Worm (Caenorhabditis elegans): ENCODE data around the gene F21A3.2.

Gene F21A3.2

ce11 chrV:15562541-15562940 lies 28.8 kb upstream of the F21A3.2 start:
- TF ChIP-seq hlh-1 (tag; optimal IDR thresholded peaks at IDR 0.05) = no peak
- no peak for TF ChIP-seq sem-2 (GFP tag; optimal IDR thresholded peaks at IDR 0.05)
- TF ChIP-seq elt-3 (tag; optimal IDR thresholded peaks at IDR 0.05) = no peak
- no peak for TF ChIP-seq cnd-1 (tag; optimal IDR thresholded peaks at IDR 0.05)

- TF ChIP-seq lin-32 (GFP tag; optimal IDR thresholded peaks at IDR 0.05) = no peak
- no peak for TF ChIP-seq nhr-2 (tag; optimal IDR thresholded peaks at IDR 0.05)
- no peak for TF ChIP-seq lin-13 (tag; optimal IDR thresholded peaks at IDR 0.05)
- TF ChIP-seq unc-39 (tag; optimal IDR thresholded peaks at IDR 0.05) = no peak
- TF ChIP-seq nhr-237 (tag; optimal IDR thresholded peaks at IDR 0.05) = no peak
- no peak for TF ChIP-seq sem-2 (GFP tag; optimal IDR thresholded peaks at IDR 0.05)
- TF ChIP-seq ceh-43 (GFP tag; optimal IDR thresholded peaks at IDR 0.05) = no peak
- no peak for TF ChIP-seq pha-4 (tag; optimal IDR thresholded peaks at IDR 0.05)
- no peak for TF ChIP-seq mep-1 (tag; optimal IDR thresholded peaks at IDR 0.05)
These were observed 26.0 kb upstream of the F21A3.2 start for ce11 chrV:15559729-15560128.

- TF ChIP-seq ces-1 (GFP tag; optimal IDR thresholded peaks at IDR 0.05) (no peak), elt-3 (tag; optimal IDR thresholded peaks at IDR 0.05) (no peak), M03D4.4 (tag; optimal IDR thresholded peaks at IDR 0.05) (no peak), bed-3 (GFP tag; optimal IDR thresholded peaks at IDR 0.05) (no peak), ham-2 (GFP tag; optimal IDR thresholded peaks at IDR 0.05) (no peak), elt-1 (tag; optimal IDR thresholded peaks at IDR 0.05; ENCODE audit: borderline replicate concordance, insufficient read depth) (no peak), nhr-28 (tag; optimal IDR thresholded peaks at IDR 0.05) (no peak), unc-39 (tag; optimal IDR thresholded peaks at IDR 0.05) (no peak), tbx-8 (GFP tag; optimal IDR thresholded peaks at IDR 0.05) (no peak), snpc-4 (tag; optimal IDR thresholded peaks at IDR 0.05) (no peak), nhr-2 (tag; optimal IDR thresholded peaks at IDR 0.05) (no peak), mls-2 (tag; optimal IDR thresholded peaks at IDR 0.05) (no peak), sem-2 (GFP tag; optimal IDR thresholded peaks at IDR 0.05) (no peak), cnd-1 (tag; optimal IDR thresholded peaks at IDR 0.05) (no peak), blmp-1 (tag; optimal IDR thresholded peaks at IDR 0.05) (no peak)
These were observed 25.3 kb upstream of the F21A3.2 start, which contains the start of gene acr-18 for ce11 chrV:15559047-15559446. TSS of gene acr-18 (minus strand) at chrV:15559147.

ce11 chrV:15553869-15554268 lies 20.1 kb upstream of the F21A3.2 start:
- TF ChIP-seq nhr-76 (tag; optimal IDR thresholded peaks at IDR 0.05) (no peak), lin-13 (tag; optimal IDR thresholded peaks at IDR 0.05) (no peak), elt-3 (tag; optimal IDR thresholded peaks at IDR 0.05) (no peak), zip-8 (tag; optimal IDR thresholded peaks at IDR 0.05) (no peak), sptf-1 (tag; optimal IDR thresholded peaks at IDR 0.05) (peak; percentile 69), ceh-43 (GFP tag; optimal IDR thresholded peaks at IDR 0.05) (no peak), bed-3 (GFP tag; optimal IDR thresholded peaks at IDR 0.05) (peak; percentile 41), elt-1 (tag; optimal IDR thresholded peaks at IDR 0.05; ENCODE audit: borderline replicate concordance, insufficient read depth) (no peak), unc-120 (tag; optimal IDR thresholded peaks at IDR 0.05; ENCODE audit: poor library complexity, severe bottlenecking) (no peak), ceh-83 (GFP tag; optimal IDR thresholded peaks at IDR 0.05) (no peak), cnd-1 (tag; optimal IDR thresholded peaks at IDR 0.05) (peak; percentile 51), nhr-28 (tag; optimal IDR thresholded peaks at IDR 0.05) (no peak), drap-1 (GFP tag; optimal IDR thresholded peaks at IDR 0.05) (peak; percentile 83), ztf-11 (tag; optimal IDR thresholded peaks at IDR 0.05) (no peak), unc-62 (GFP tag; optimal IDR thresholded peaks at IDR 0.05) (no peak), mab-5 (tag; optimal IDR thresholded peaks at IDR 0.05) (no peak), M03D4.4 (tag; optimal IDR thresholded peaks at IDR 0.05) (peak; percentile 55), hlh-1 (tag; optimal IDR thresholded peaks at IDR 0.05) (peak; percentile 18), lin-32 (GFP tag; optimal IDR thresholded peaks at IDR 0.05) (peak; percentile 15), nhr-2 (tag; optimal IDR thresholded peaks at IDR 0.05) (no peak), lsy-2 (tag; optimal IDR thresholded peaks at IDR 0.05) (no peak), snpc-4 (tag; optimal IDR thresholded peaks at IDR 0.05) (no peak), mls-2 (tag; optimal IDR thresholded peaks at IDR 0.05) (peak; percentile 38), ceh-39 (tag; optimal IDR thresholded peaks at IDR 0.05) (no peak), sem-2 (GFP tag; optimal IDR thresholded peaks at IDR 0.05) (peak; percentile 27), tbx-8 (GFP tag; optimal IDR thresholded peaks at IDR 0.05) (no peak), blmp-1 (tag; optimal IDR thresholded peaks at IDR 0.05) (no peak), mep-1 (tag; optimal IDR thresholded peaks at IDR 0.05) (no peak), flh-1 (GFP tag; optimal IDR thresholded peaks at IDR 0.05) (no peak), unc-39 (tag; optimal IDR thresholded peaks at IDR 0.05) (no peak), ces-1 (GFP tag; optimal IDR thresholded peaks at IDR 0.05) (no peak), pha-4 (tag; optimal IDR thresholded peaks at IDR 0.05) (no peak), nhr-12 (tag; optimal IDR thresholded peaks at IDR 0.05) (no peak), nhr-237 (tag; optimal IDR thresholded peaks at IDR 0.05) (no peak), ham-2 (GFP tag; optimal IDR thresholded peaks at IDR 0.05) (peak; percentile 15)
